Fruit fly (Drosophila melanogaster): ENCODE measurements around the gene Cpr67B.

The Cpr67B gene

dm6 chr3L:9446731-9447238 lies 42.2 kb downstream of the Cpr67B start, which contains the start of gene CG3529 (continued):
- TF ChIP-seq Fer1 (GFP tag; optimal IDR thresholded peaks at IDR 0.05) (peak; percentile 62), CoRest (tag; optimal IDR thresholded peaks at IDR 0.05) (peak; percentile 49), crc (GFP tag; optimal IDR thresholded peaks at IDR 0.05) (no peak), pum (GFP tag; optimal IDR thresholded peaks at IDR 0.05) (no peak), Drgx (GFP tag; IDR thresholded peaks at IDR 0.05) (no peak), wdn (GFP tag; IDR thresholded peaks at IDR 0.05) (no peak), knrl (GFP tag; IDR thresholded peaks at IDR 0.05; ENCODE audit: partially characterized antibody) (no peak), Ptx1 (GFP tag; IDR thresholded peaks at IDR 0.05) (no peak), trem (tag; optimal IDR thresholded peaks at IDR 0.05) (peak; percentile 61), Vsx1 (GFP tag; optimal IDR thresholded peaks at IDR 0.05) (no peak), Aef1 (GFP tag; IDR thresholded peaks at IDR 0.05) (no peak), ewg (GFP tag; optimal IDR thresholded peaks at IDR 0.05) (peak; percentile 14), CG7987 (GFP tag; optimal IDR thresholded peaks at IDR 0.05) (peak; percentile 4), MESR4 (GFP tag; optimal IDR thresholded peaks at IDR 0.05) (peak; percentile 75), CG12659 (GFP tag; optimal IDR thresholded peaks at IDR 0.05) (peak; percentile 70), dmrt99B (tag; optimal IDR thresholded peaks at IDR 0.05) (no peak), maf-S (GFP tag; optimal IDR thresholded peaks at IDR 0.05) (peak; percentile 2), Lim3 (GFP tag; IDR thresholded peaks at IDR 0.05) (no peak), ato (GFP tag; IDR thresholded peaks at IDR 0.05; ENCODE audit: partially characterized antibody) (no peak), corto (GFP tag; optimal IDR thresholded peaks at IDR 0.05) (no peak), CG3281 (GFP tag; optimal IDR thresholded peaks at IDR 0.05) (peak; percentile 25), CG12744 (GFP tag; optimal IDR thresholded peaks at IDR 0.05) (no peak), Hand (GFP tag; optimal IDR thresholded peaks at IDR 0.05) (no peak), cato (GFP tag; optimal IDR thresholded peaks at IDR 0.05; ENCODE audit: borderline replicate concordance) (no peak), Dip2 (GFP tag; IDR thresholded peaks at IDR 0.05) (no peak), CG9797 (GFP tag; optimal IDR thresholded peaks at IDR 0.05) (peak; percentile 80), CG34422 (GFP tag; IDR thresholded peaks at IDR 0.05) (peak; percentile 44; the same call in 1 of the 3 replicates), CG14860 (GFP tag; IDR thresholded peaks at IDR 0.05; ENCODE audit: partially characterized antibody) (no peak), Dref (GFP tag; IDR thresholded peaks at IDR 0.05) (no peak), CG10431 (GFP tag; optimal IDR thresholded peaks at IDR 0.05) (no peak), CG2889 (GFP tag; IDR thresholded peaks at IDR 0.05) (no peak), Sox102F (GFP tag; optimal IDR thresholded peaks at IDR 0.05) (peak; percentile 21), Hmx (GFP tag; optimal IDR thresholded peaks at IDR 0.05) (no peak), CG4282 (GFP tag; optimal IDR thresholded peaks at IDR 0.05) (no peak), CG7786 (GFP tag; optimal IDR thresholded peaks at IDR 0.05) (peak; percentile 8), sens (GFP tag) (no peak), Hr39 (optimal IDR thresholded peaks at IDR 0.05) (no peak), eve (GFP tag; optimal IDR thresholded peaks at IDR 0.05) (no peak), jing (GFP tag; optimal IDR thresholded peaks at IDR 0.05) (no peak), ranshi (GFP tag; IDR thresholded peaks at IDR 0.05) (0 out of 2 replicates have a peak, but pooled peaks have one; percentile 8), CG8281 (tag; optimal IDR thresholded peaks at IDR 0.05) (no peak), CG4328 (GFP tag; optimal IDR thresholded peaks at IDR 0.05) (peak; percentile 56), TFAM (GFP tag; optimal IDR thresholded peaks at IDR 0.05) (no peak), ERR (GFP tag; optimal IDR thresholded peaks at IDR 0.05) (no peak), yki (optimal IDR thresholded peaks at IDR 0.05) (no peak), bigmax (GFP tag; optimal IDR thresholded peaks at IDR 0.05) (peak; percentile 1), CG13775 (GFP tag; optimal IDR thresholded peaks at IDR 0.05) (no peak), kay (GFP tag; optimal IDR thresholded peaks at IDR 0.05) (no peak), E2f2 (GFP tag; IDR thresholded peaks at IDR 0.05) (peak; percentile 36), grn (GFP tag; optimal IDR thresholded peaks at IDR 0.05) (no peak), CG6854 (GFP tag; optimal IDR thresholded peaks at IDR 0.05) (peak; percentile 17), amos (GFP tag; IDR thresholded peaks at IDR 0.05; ENCODE audit: partially characterized antibody) (no peak; the same call in 1 of the 2 replicates)
